Worm (Caenorhabditis elegans): ENCODE data around the gene chst-1.

ce11 chrII:8143278-8143931 is 36.6 kb upstream of the chst-1 start, which contains the start of the genes ints-11 and rpl-10:
- no peak for TF ChIP-seq ceh-30 (tag; optimal IDR thresholded peaks at IDR 0.05)
- no peak for TF ChIP-seq ceh-2 (tag; optimal IDR thresholded peaks at IDR 0.05)
- TF ChIP-seq ama-1 (optimal IDR thresholded peaks at IDR 0.05), result no peak
- TF ChIP-seq unc-3 (GFP tag; conservative IDR thresholded peaks at IDR 0.05), result no peak
- TF ChIP-seq unc-3 (tag; optimal IDR thresholded peaks at IDR 0.05), result no peak
- no peak for TF ChIP-seq pha-4 (tag; optimal IDR thresholded peaks at IDR 0.05)
- no peak for TF ChIP-seq nhr-11 (tag; optimal IDR thresholded peaks at IDR 0.05)
- TF ChIP-seq sox-2 (GFP tag; IDR thresholded peaks at IDR 0.05), result no peak

Data from whole organism, late embryonic.